Fruit fly (Drosophila melanogaster) whole organism, embryonic: ENCODE results near the gene Tis11.

ENCODE experiments used
- Aef1 ChIP-seq: fragments of 200-800 bp; sonication (Bioruptor generic); IDR thresholded peaks from 3 replicates; pipeline ENCODE4 v1.3.6; 2022; ENCODE audit warnings: missing biosample characterization, missing genetic modification characterization
- Atf6 ChIP-seq: fragments of 200-800 bp; sonication (Bioruptor generic); IDR thresholded peaks from 2 replicates; pipeline ENCODE4 v1.3.6; 2022; ENCODE audit warnings: missing biosample characterization, missing genetic modification characterization
- B-H2 ChIP-seq: fragments of 200-800 bp; sonication (Bioruptor generic); optimal IDR thresholded peaks from 2 replicates; lab custom pipeline; 2018; ENCODE audit warnings: missing biosample characterization, mild to moderate bottlenecking, missing genetic modification characterization
- CG10267 ChIP-seq: fragments of 200-800 bp; sonication (Bioruptor generic); optimal IDR thresholded peaks from 2 replicates; lab custom pipeline; 2018; ENCODE audit warnings: missing biosample characterization, mild to moderate bottlenecking, missing genetic modification characterization, moderate library complexity
- CG10321 ChIP-seq: fragments of 200-800 bp; sonication (Bioruptor generic); IDR thresholded peaks from 2 replicates; pipeline ENCODE4 v1.3.6; 2022; ENCODE audit warnings: missing biosample characterization, missing genetic modification characterization
- CG10979 ChIP-seq: fragments of 200-800 bp; sonication (Bioruptor generic); optimal IDR thresholded peaks from 2 replicates; lab custom pipeline; 2018; ENCODE audit warnings: missing biosample characterization, mild to moderate bottlenecking, missing genetic modification characterization, moderate library complexity
- CG12071 ChIP-seq: fragments of 200-800 bp; sonication (Bioruptor generic); optimal IDR thresholded peaks from 3 replicates; lab custom pipeline; 2018; ENCODE audit warnings: missing biosample characterization, mild to moderate bottlenecking, missing genetic modification characterization
- CG1602 ChIP-seq: fragments of 200-800 bp; sonication (Bioruptor generic); optimal IDR thresholded peaks from 3 replicates; lab custom pipeline; 2016; ENCODE audit warnings: missing biosample characterization, missing genetic modification characterization
- CG1603 ChIP-seq: fragments of 200-800 bp; sonication (Bioruptor generic); optimal IDR thresholded peaks from 2 replicates; lab custom pipeline; 2019; ENCODE audit warnings: missing biosample characterization, mild to moderate bottlenecking, missing genetic modification characterization, moderate library complexity
- CG17912 ChIP-seq: fragments of 200-800 bp; sonication (Bioruptor generic); optimal IDR thresholded peaks from 2 replicates; lab custom pipeline; 2018; ENCODE audit warnings: missing biosample characterization, mild to moderate bottlenecking, missing genetic modification characterization
- CG18619 ChIP-seq: fragments of 200-800 bp; sonication (Bioruptor generic); optimal IDR thresholded peaks from 3 replicates; lab custom pipeline; 2017; ENCODE audit warnings: missing biosample characterization, mild to moderate bottlenecking, missing genetic modification characterization
- CG2889 ChIP-seq: fragments of 200-800 bp; sonication (Bioruptor generic); IDR thresholded peaks from 3 replicates; pipeline ENCODE4 v1.3.6; 2022; ENCODE audit warnings: missing biosample characterization, missing genetic modification characterization
- CG30431 ChIP-seq: fragments of 200-800 bp; sonication (Bioruptor generic); optimal IDR thresholded peaks from 2 replicates; lab custom pipeline; 2017; ENCODE audit warnings: missing biosample characterization, missing genetic modification characterization
- CG33557 ChIP-seq: fragments of 200-800 bp; sonication (Bioruptor generic); optimal IDR thresholded peaks from 2 replicates; lab custom pipeline; 2019; ENCODE audit warnings: missing biosample characterization, mild to moderate bottlenecking, missing genetic modification characterization, moderate library complexity
- CG34376 ChIP-seq: fragments of 200-800 bp; sonication (Bioruptor generic); optimal IDR thresholded peaks from 2 replicates; lab custom pipeline; 2018; ENCODE audit warnings: missing biosample characterization, mild to moderate bottlenecking, missing genetic modification characterization
- CG4404 ChIP-seq: fragments of 200-800 bp; sonication (Bioruptor generic); IDR thresholded peaks from 2 replicates; pipeline ENCODE4 v1.3.6; 2022; ENCODE audit warnings: missing biosample characterization, missing genetic modification characterization
- CG5180 ChIP-seq: fragments of 200-800 bp; sonication (Bioruptor generic); optimal IDR thresholded peaks from 3 replicates; lab custom pipeline; 2017; ENCODE audit warnings: missing biosample characterization, missing genetic modification characterization, mild to moderate bottlenecking, moderate library complexity, missing genetic modification reagents
- CG6272 ChIP-seq: fragments of 200-800 bp; sonication (Bioruptor generic); IDR thresholded peaks from 2 replicates; pipeline ENCODE4 v1.3.6; 2022; ENCODE audit warnings: missing biosample characterization, missing genetic modification characterization
- CG6689 ChIP-seq: fragments of 200-800 bp; sonication (Bioruptor generic); IDR thresholded peaks from 2 replicates; pipeline ENCODE4 v1.3.6; 2022; ENCODE audit warnings: missing biosample characterization, missing genetic modification characterization
- CG7839 ChIP-seq: fragments of 200-800 bp; sonication (Bioruptor generic); optimal IDR thresholded peaks from 3 replicates; lab custom pipeline; 2018; ENCODE audit warnings: missing biosample characterization, mild to moderate bottlenecking, missing genetic modification characterization, moderate library complexity
- CG8089 ChIP-seq: fragments of 200-800 bp; sonication (Bioruptor generic); optimal IDR thresholded peaks from 3 replicates; lab custom pipeline; 2016; ENCODE audit warnings: missing biosample characterization, missing genetic modification characterization
- CG9797 ChIP-seq: fragments of 200-800 bp; sonication (Bioruptor generic); optimal IDR thresholded peaks from 3 replicates; lab custom pipeline; 2018; ENCODE audit warnings: missing biosample characterization, mild to moderate bottlenecking, missing genetic modification characterization
- Dip3 ChIP-seq: fragments of 200-800 bp; sonication (Bioruptor generic); optimal IDR thresholded peaks from 3 replicates; lab custom pipeline; 2016; ENCODE audit warnings: missing biosample characterization, missing genetic modification characterization
- GATAe ChIP-seq: fragments of 200-800 bp; sonication (Bioruptor generic); conservative IDR thresholded peaks from 2 replicates; pipeline ENCODE4 v1.3.6; 2022; ENCODE audit warnings: missing biosample characterization, missing genetic modification characterization
- HLHmδ ChIP-seq: fragments of 200-800 bp; sonication (Bioruptor generic); optimal IDR thresholded peaks from 2 replicates; lab custom pipeline; 2018; ENCODE audit warnings: missing biosample characterization, mild to moderate bottlenecking, missing genetic modification characterization, moderate library complexity
- Hr78 ChIP-seq, 2 experiments: fragments of 200-800 bp in 1 of 2; fragments of >200 bp in 1 of 2; sonication (Bioruptor generic) in 1 of 2; optimal IDR thresholded peaks; 2 replicates each; lab custom pipeline; 2017 to 2019; ENCODE audit warnings: missing biosample characterization in 2 of 2, missing genetic modification characterization in 2 of 2, mild to moderate bottlenecking in 1 of 2, moderate library complexity in 1 of 2
- MBD-R2 ChIP-seq: fragments of 200-800 bp; sonication (Bioruptor generic); IDR thresholded peaks from 2 replicates; pipeline ENCODE4 v1.3.6; 2022; ENCODE audit warnings: missing biosample characterization, missing genetic modification characterization
- Med ChIP-seq: fragments of 200-800 bp; sonication (Bioruptor generic); peaks from one replicate; lab custom pipeline; 2016; ENCODE audit warnings: missing biosample characterization, missing genetic modification characterization, mild to moderate bottlenecking, inconsistent platforms, moderate library complexity
- NC2α ChIP-seq: fragments of 200-800 bp; sonication (Bioruptor generic); optimal IDR thresholded peaks from 2 replicates; lab custom pipeline; 2016; ENCODE audit warnings: missing biosample characterization, missing genetic modification characterization
- Neu2 ChIP-seq: fragments of 200-800 bp; sonication (Bioruptor generic); optimal IDR thresholded peaks from 3 replicates; lab custom pipeline; 2016; ENCODE audit warnings: missing biosample characterization, missing genetic modification characterization, borderline replicate concordance
- Pdp1 ChIP-seq, 2 experiments: fragments of 200-800 bp; sonication (Bioruptor generic); optimal IDR thresholded peaks; 3 replicates each; lab custom pipeline; 2016; ENCODE audit warnings: missing biosample characterization in 2 of 2, missing genetic modification characterization in 2 of 2, mild to moderate bottlenecking in 1 of 2, moderate library complexity in 1 of 2
- Poxn ChIP-seq: fragments of 200-800 bp; sonication (Bioruptor generic); IDR thresholded peaks from 2 replicates; pipeline ENCODE4 v1.3.6; 2022; ENCODE audit warnings: missing biosample characterization, missing genetic modification characterization
- Side ChIP-seq: fragments of 200-800 bp; sonication (Bioruptor generic); optimal IDR thresholded peaks from 2 replicates; lab custom pipeline; 2016; ENCODE audit warnings: missing biosample characterization, missing genetic modification characterization
- Sry-δ ChIP-seq: fragments of 200-800 bp; sonication (Bioruptor generic); optimal IDR thresholded peaks from 2 replicates; lab custom pipeline; 2016; ENCODE audit warnings: missing biosample characterization, missing genetic modification characterization
- Ssrp ChIP-seq: fragments of 200-800 bp; sonication (Bioruptor generic); optimal IDR thresholded peaks from 2 replicates; lab custom pipeline; 2018; ENCODE audit warnings: missing biosample characterization, mild to moderate bottlenecking, missing genetic modification characterization, moderate library complexity
- TFAM ChIP-seq: fragments of 200-800 bp; sonication (Bioruptor generic); optimal IDR thresholded peaks from 2 replicates; lab custom pipeline; 2017; ENCODE audit warnings: missing biosample characterization, missing genetic modification characterization, inconsistent platforms
- Usf ChIP-seq: fragments of 200-800 bp; sonication (Bioruptor generic); optimal IDR thresholded peaks from 2 replicates; lab custom pipeline; 2017; ENCODE audit warnings: missing genotype, missing biosample characterization, missing genetic modification characterization
- bsh ChIP-seq, 2 experiments: fragments of 200-800 bp; sonication (Bioruptor generic); optimal IDR thresholded peaks; 2 replicates each; lab custom pipeline; 2017 to 2018; ENCODE audit warnings: mild to moderate bottlenecking in 2 of 2, missing biosample characterization in 2 of 2, missing genetic modification characterization in 2 of 2, moderate library complexity in 1 of 2
- dpn ChIP-seq, 2 experiments: fragments of 200-800 bp; sonication (Bioruptor generic); optimal IDR thresholded peaks; 3 replicates each; lab custom pipeline; 2016; ENCODE audit warnings: missing biosample characterization in 2 of 2, missing genetic modification characterization in 2 of 2
- hth ChIP-seq: fragments of >200 bp; optimal IDR thresholded peaks from 2 replicates; lab custom pipeline; 2017; ENCODE audit warnings: inconsistent platforms
- kay ChIP-seq: fragments of 200-800 bp; sonication (Bioruptor generic); optimal IDR thresholded peaks from 2 replicates; lab custom pipeline; 2016; ENCODE audit warnings: missing biosample characterization, missing genetic modification characterization
- nerfin-2 ChIP-seq: fragments of 200-800 bp; sonication (Bioruptor generic); IDR thresholded peaks from 2 replicates; pipeline ENCODE4 v1.3.6; 2022; ENCODE audit warnings: missing biosample characterization, missing genetic modification characterization; ENCODE audit not compliant: partially characterized antibody
- nom ChIP-seq: fragments of 200-800 bp; sonication (Bioruptor generic); optimal IDR thresholded peaks from 2 replicates; lab custom pipeline; 2017; ENCODE audit warnings: missing biosample characterization, missing genetic modification characterization, mild to moderate bottlenecking, moderate library complexity, missing genetic modification reagents
- onecut ChIP-seq: fragments of 200-800 bp; sonication (Bioruptor generic); IDR thresholded peaks from 2 replicates; pipeline ENCODE4 v1.3.6; 2022; ENCODE audit warnings: missing biosample characterization, missing genetic modification characterization
- phol ChIP-seq: fragments of 200-800 bp; sonication (Bioruptor generic); optimal IDR thresholded peaks from 3 replicates; lab custom pipeline; 2018; ENCODE audit warnings: missing biosample characterization, mild to moderate bottlenecking, missing genetic modification characterization, moderate library complexity
- pzg ChIP-seq: fragments of 200-800 bp; sonication (Bioruptor generic); optimal IDR thresholded peaks from 3 replicates; lab custom pipeline; 2018; ENCODE audit warnings: missing biosample characterization, mild to moderate bottlenecking, missing genetic modification characterization, moderate library complexity
- scrt ChIP-seq: fragments of 200-800 bp; sonication (Bioruptor generic); optimal IDR thresholded peaks from 2 replicates; lab custom pipeline; 2018; ENCODE audit warnings: missing biosample characterization, mild to moderate bottlenecking, missing genetic modification characterization, moderate library complexity
- shn ChIP-seq: fragments of 200-800 bp; sonication (Bioruptor generic); optimal IDR thresholded peaks from 3 replicates; lab custom pipeline; 2016; ENCODE audit warnings: missing biosample characterization, missing genetic modification characterization
- sob ChIP-seq: fragments of 200-800 bp; sonication (Bioruptor generic); IDR thresholded peaks from 2 replicates; pipeline ENCODE4 v1.3.6; 2022; ENCODE audit warnings: missing biosample characterization, missing genetic modification characterization
- sr ChIP-seq: fragments of 200-800 bp; sonication (Bioruptor generic); IDR thresholded peaks from 3 replicates; pipeline ENCODE4 v1.3.6; 2022; ENCODE audit warnings: missing biosample characterization, missing genetic modification characterization
- stc ChIP-seq: fragments of 200-800 bp; sonication (Bioruptor generic); IDR thresholded peaks from 2 replicates; pipeline ENCODE4 v1.3.6; 2022; ENCODE audit warnings: missing biosample characterization, missing genetic modification characterization
- zen ChIP-seq: fragments of 200-800 bp; sonication (Bioruptor generic); optimal IDR thresholded peaks from 3 replicates; lab custom pipeline; 2018; ENCODE audit warnings: missing biosample characterization, mild to moderate bottlenecking, missing genetic modification characterization, moderate library complexity

Tis11 gene

DNA sequence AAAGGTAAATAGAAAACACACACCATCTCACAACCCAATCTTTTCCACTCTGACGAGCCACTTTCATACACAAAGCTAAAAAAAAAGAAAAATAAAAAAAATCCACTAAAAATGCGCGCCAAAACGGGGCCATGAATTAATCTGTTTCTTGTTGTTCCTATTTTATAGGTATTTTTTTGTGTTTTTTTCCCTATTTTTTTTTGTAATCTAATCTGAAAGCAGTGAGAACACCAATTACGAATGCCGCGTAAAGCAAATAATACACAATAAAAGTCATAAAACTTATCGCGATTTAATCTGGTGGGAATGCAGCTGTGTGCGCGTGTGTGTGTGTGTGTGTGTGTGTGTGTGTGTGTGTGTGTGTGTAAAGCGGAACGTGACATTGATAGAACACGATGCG lies 64.1 kb downstream of the Tis11 start (continued):
- TF ChIP-seq CG2889 (GFP tag; lab: Robert Waterston, UW): no peak
- peak; percentile 21 for TF ChIP-seq Med (GFP tag; lab: Kevin White, UChicago)
- no peak for TF ChIP-seq CG10979 (tag; lab: Kevin White, UChicago)
- TF ChIP-seq CG5180 (GFP tag; lab: Kevin White, UChicago): peak; percentile 59
- TF ChIP-seq Usf (GFP tag; lab: Kevin White, UChicago): no peak
- no peak for TF ChIP-seq HLHmδ (GFP tag; lab: Kevin White, UChicago)
- no peak for TF ChIP-seq CG7839 (tag; lab: Kevin White, UChicago)
- no peak for TF ChIP-seq Aef1 (GFP tag; lab: Robert Waterston, UW)
- no peak for TF ChIP-seq CG6272 (GFP tag; lab: Robert Waterston, UW)
- no peak for TF ChIP-seq hth (lab: Kevin White, UChicago)
- TF ChIP-seq Poxn (GFP tag; lab: Robert Waterston, UW): no peak
- peak; percentile 85 for TF ChIP-seq CG34376 (GFP tag; lab: Kevin White, UChicago)
- no peak for TF ChIP-seq zen
- no peak for TF ChIP-seq sob
- TF ChIP-seq CG30431 (GFP tag; lab: Kevin White, UChicago): no peak
- no peak for TF ChIP-seq stc (GFP tag; lab: Robert Waterston, UW)
- TF ChIP-seq GATAe: peak; percentile 85
- TF ChIP-seq Dip3: no peak
- TF ChIP-seq Sry-δ (GFP tag; lab: Kevin White, UChicago): no peak
- TF ChIP-seq nerfin-2 (GFP tag; lab: Robert Waterston, UW): no peak
- TF ChIP-seq CG1602: no peak
- no peak for TF ChIP-seq CG6689
- TF ChIP-seq bsh (GFP tag; optimal IDR thresholded peaks at IDR 0.05; lab: Kevin White, UChicago): no peak
- TF ChIP-seq CG8089: no peak
- TF ChIP-seq sr: no peak
- TF ChIP-seq TFAM (GFP tag; lab: Kevin White, UChicago): no peak
- TF ChIP-seq dpn (GFP tag; optimal IDR thresholded peaks at IDR 0.05; lab: Kevin White, UChicago): no peak
- TF ChIP-seq CG10267: no peak
- no peak for TF ChIP-seq kay (GFP tag; lab: Kevin White, UChicago)
- TF ChIP-seq CG33557 (GFP tag; lab: Kevin White, UChicago): no peak
- TF ChIP-seq Hr78 (GFP tag; optimal IDR thresholded peaks at IDR 0.05; lab: Kevin White, UChicago): no peak
- no peak for TF ChIP-seq Ssrp
- no peak for TF ChIP-seq phol (tag; lab: Kevin White, UChicago)
- TF ChIP-seq CG4404 (GFP tag; lab: Robert Waterston, UW): no peak
- no peak for TF ChIP-seq CG9797 (GFP tag; lab: Kevin White, UChicago)
- TF ChIP-seq CG18619: no peak
- TF ChIP-seq CG12071 (GFP tag; lab: Kevin White, UChicago): no peak
- no peak for TF ChIP-seq B-H2
- no peak for TF ChIP-seq MBD-R2 (GFP tag; lab: Robert Waterston, UW)
- peak; percentile 47; the same call in 1 of the 2 replicates for TF ChIP-seq Atf6 (GFP tag; lab: Robert Waterston, UW)
- no peak for TF ChIP-seq pzg (GFP tag; lab: Kevin White, UChicago)
- TF ChIP-seq CG17912: no peak
- TF ChIP-seq NC2α (GFP tag; lab: Kevin White, UChicago): no peak
- TF ChIP-seq CG10321 (GFP tag; lab: Robert Waterston, UW): no peak
- TF ChIP-seq Neu2 (GFP tag; lab: Kevin White, UChicago): no peak
- no peak for TF ChIP-seq onecut (GFP tag; lab: Robert Waterston, UW)
- no peak for TF ChIP-seq shn
- TF ChIP-seq scrt: peak; percentile 31
- no peak for TF ChIP-seq Side (GFP tag; lab: Kevin White, UChicago)
- TF ChIP-seq nom: peak; percentile 6
- TF ChIP-seq Pdp1 (GFP tag; optimal IDR thresholded peaks at IDR 0.05; lab: Kevin White, UChicago): peak in 1 of 2 experiments; percentile 15
- TF ChIP-seq CG1603 (tag; lab: Kevin White, UChicago): no peak
